Worm (Caenorhabditis elegans): ENCODE measurements around the gene srv-21.

ce11 chrIV:5870072-5870471 lies 7.1 kb downstream of the srv-21 start, which contains the start of gene srv-17:
- TF ChIP-seq snu-23 (GFP tag; optimal IDR thresholded peaks at IDR 0.05) (no peak), sptf-1 (tag; optimal IDR thresholded peaks at IDR 0.05) (no peak), elt-3 (tag; optimal IDR thresholded peaks at IDR 0.05) (no peak), aly-2 (tag; optimal IDR thresholded peaks at IDR 0.05) (no peak), lin-15B (tag; optimal IDR thresholded peaks at IDR 0.05) (no peak), lin-13 (GFP tag; optimal IDR thresholded peaks at IDR 0.05) (no peak), dpl-1 (GFP tag; optimal IDR thresholded peaks at IDR 0.05) (no peak), unc-62 (GFP tag; optimal IDR thresholded peaks at IDR 0.05) (no peak), zag-1 (tag; optimal IDR thresholded peaks at IDR 0.05) (no peak)

Data from whole organism, L1 larva.